Worm (Caenorhabditis elegans) whole organism, L1 larva: Measurements from ENCODE around the gene F55G11.8.

Experiments
- C04F5.9 ChIP-seq: sonication (generic microtip); optimal IDR thresholded peaks from 2 replicates; lab custom pipeline; 2016; ENCODE audit warnings: missing genetic modification characterization, missing compliant biosample characterization
- aha-1 ChIP-seq: fragments of 150-350 bp; optimal IDR thresholded peaks from 2 replicates; lab custom pipeline; 2014; ENCODE audit warnings: missing biosample characterization, missing genetic modification characterization
- ceh-88 ChIP-seq: fragments of 200-800 bp; sonication (Bioruptor generic); IDR thresholded peaks from 2 replicates; pipeline ENCODE4 v1.3.6; 2022; ENCODE audit warnings: missing genetic modification characterization, missing compliant biosample characterization
- ceh-90 ChIP-seq: sonication (generic microtip); optimal IDR thresholded peaks from 2 replicates; lab custom pipeline; 2016; ENCODE audit warnings: missing genetic modification characterization, missing compliant biosample characterization
- dpl-1 ChIP-seq, 3 experiments: fragments of 150-350 bp in 2 of 3; sonication (generic microtip) in 1 of 3; optimal IDR thresholded peaks; 2 replicates each; lab custom pipeline; 2014 to 2017; ENCODE audit warnings: missing biosample characterization in 3 of 3, missing genetic modification characterization in 3 of 3, missing genetic modification reagents in 3 of 3
- egl-13 ChIP-seq: sonication (generic microtip); optimal IDR thresholded peaks from 2 replicates; lab custom pipeline; 2016; ENCODE audit warnings: missing genotype, missing genetic modification reagents, missing genetic modification characterization, missing compliant biosample characterization
- egl-27 ChIP-seq, 2 experiments: fragments of 150-350 bp in 1 of 2; sonication (generic microtip); optimal IDR thresholded peaks; 3 replicates each; lab custom pipeline; 2017 to 2018; ENCODE audit warnings: missing biosample characterization in 2 of 2, missing genetic modification characterization in 2 of 2, missing genetic modification reagents in 2 of 2
- elt-2 ChIP-seq: sonication (generic microtip); optimal IDR thresholded peaks from 2 replicates; lab custom pipeline; 2016; ENCODE audit warnings: missing genetic modification characterization, mild to moderate bottlenecking, inconsistent platforms, missing compliant biosample characterization, missing genetic modification reagents
- elt-3 ChIP-seq, 6 experiments: fragments of 150-350 bp in 1 of 6; sonication (generic microtip); optimal IDR thresholded peaks; 2 replicates each; lab custom pipeline; 2017 to 2018; ENCODE audit warnings: missing biosample characterization in 6 of 6, missing genetic modification characterization in 6 of 6, inconsistent platforms in 1 of 6
- ets-5 ChIP-seq: fragments of 200-800 bp; sonication (Bioruptor generic); IDR thresholded peaks from 2 replicates; pipeline ENCODE4 v1.3.6; 2022; ENCODE audit warnings: missing genetic modification characterization, missing compliant biosample characterization
- fkh-10 ChIP-seq: sonication (generic microtip); optimal IDR thresholded peaks from 2 replicates; lab custom pipeline; 2017; ENCODE audit warnings: missing biosample characterization, missing genetic modification reagents, missing genetic modification characterization
- fkh-4 ChIP-seq: sonication (generic microtip); optimal IDR thresholded peaks from 2 replicates; lab custom pipeline; 2016; ENCODE audit warnings: missing compliant biosample characterization, missing genetic modification characterization, borderline replicate concordance
- hlh-4 ChIP-seq: sonication (generic microtip); optimal IDR thresholded peaks from 2 replicates; lab custom pipeline; 2016; ENCODE audit warnings: mild to moderate bottlenecking, missing genetic modification characterization, missing compliant biosample characterization
- isw-1 ChIP-seq: fragments of 200-800 bp; sonication (Bioruptor generic); IDR thresholded peaks from 2 replicates; pipeline ENCODE4 v1.3.6; 2022; ENCODE audit warnings: missing genetic modification characterization, missing compliant biosample characterization
- jun-1 ChIP-seq: fragments of 150-350 bp; optimal IDR thresholded peaks from 2 replicates; lab custom pipeline; 2014; ENCODE audit warnings: missing biosample characterization, missing genetic modification reagents, missing genetic modification characterization
- lin-15B ChIP-seq: fragments of 150-350 bp; sonication (generic microtip); optimal IDR thresholded peaks from 3 replicates; lab custom pipeline; 2014; ENCODE audit warnings: missing biosample characterization, missing genetic modification characterization
- lin-35 ChIP-seq, 2 experiments: fragments of 150-350 bp; optimal IDR thresholded peaks; 2 replicates each; lab custom pipeline; 2014; ENCODE audit warnings: missing biosample characterization in 2 of 2, missing genetic modification characterization in 2 of 2, missing genetic modification reagents in 2 of 2
- lir-3 ChIP-seq: sonication (generic microtip); optimal IDR thresholded peaks from 2 replicates; lab custom pipeline; 2016; ENCODE audit warnings: mild to moderate bottlenecking, missing genetic modification characterization, moderate library complexity, missing compliant biosample characterization; ENCODE audit not compliant: poor library complexity
- lsy-2 ChIP-seq, 2 experiments: fragments of 150-350 bp; optimal IDR thresholded peaks; 2 replicates each; lab custom pipeline; 2014; ENCODE audit warnings: missing biosample characterization in 2 of 2, missing genetic modification characterization in 2 of 2
- mab-9 ChIP-seq: fragments of 200-800 bp; sonication (Bioruptor generic); IDR thresholded peaks from 2 replicates; pipeline ENCODE4 v1.3.6; 2022; ENCODE audit warnings: missing genetic modification reagents, missing genetic modification characterization, missing compliant biosample characterization
- mdl-1 ChIP-seq, 2 experiments: fragments of 150-350 bp; optimal IDR thresholded peaks; 2 replicates each; lab custom pipeline; 2014 to 2017; ENCODE audit warnings: missing biosample characterization in 2 of 2, missing genetic modification characterization in 2 of 2, inconsistent platforms in 1 of 2
- mep-1 ChIP-seq: fragments of 150-350 bp; optimal IDR thresholded peaks from 2 replicates; lab custom pipeline; 2014; ENCODE audit warnings: missing biosample characterization, missing genetic modification characterization
- nhr-12 ChIP-seq: sonication (generic microtip); optimal IDR thresholded peaks from 2 replicates; lab custom pipeline; 2017; ENCODE audit warnings: missing biosample characterization, missing genetic modification characterization
- nhr-237 ChIP-seq: fragments of 150-350 bp; optimal IDR thresholded peaks from 2 replicates; lab custom pipeline; 2014; ENCODE audit warnings: missing biosample characterization, missing genetic modification characterization
- nhr-77 ChIP-seq: fragments of 150-350 bp; optimal IDR thresholded peaks from 2 replicates; lab custom pipeline; 2014; ENCODE audit warnings: missing biosample characterization, missing genetic modification characterization
- nhr-84 ChIP-seq: sonication (generic microtip); optimal IDR thresholded peaks from 2 replicates; lab custom pipeline; 2017; ENCODE audit warnings: missing biosample characterization, missing genetic modification characterization
- nhr-90 ChIP-seq: sonication (generic microtip); optimal IDR thresholded peaks from 2 replicates; lab custom pipeline; 2016; ENCODE audit warnings: mild to moderate bottlenecking, missing genetic modification characterization, missing compliant biosample characterization; ENCODE audit not compliant: poor library complexity
- pag-3 ChIP-seq: sonication (generic microtip); optimal IDR thresholded peaks from 2 replicates; lab custom pipeline; 2017; ENCODE audit warnings: missing genetic modification characterization, mild to moderate bottlenecking, missing compliant biosample characterization, antibody characterized with exemption, borderline replicate concordance; ENCODE audit not compliant: insufficient read depth
- pax-3 ChIP-seq: fragments of 200-800 bp; sonication (Bioruptor generic); optimal IDR thresholded peaks from 2 replicates; lab custom pipeline; 2018; ENCODE audit warnings: mild to moderate bottlenecking, missing genetic modification characterization, moderate library complexity, missing compliant biosample characterization
- pqm-1 ChIP-seq: sonication (generic microtip); optimal IDR thresholded peaks from 3 replicates; lab custom pipeline; 2017; ENCODE audit warnings: missing biosample characterization, missing genetic modification characterization
- snpc-4 ChIP-seq: fragments of 150-350 bp; optimal IDR thresholded peaks from 2 replicates; lab custom pipeline; 2014; ENCODE audit warnings: missing biosample characterization, missing genetic modification characterization
- sptf-1 ChIP-seq: fragments of 150-350 bp; optimal IDR thresholded peaks from 2 replicates; lab custom pipeline; 2014; ENCODE audit warnings: missing biosample characterization, missing genetic modification characterization
- sup-37 ChIP-seq: fragments of 200-800 bp; sonication (Bioruptor generic); optimal IDR thresholded peaks from 2 replicates; lab custom pipeline; 2018; ENCODE audit warnings: mild to moderate bottlenecking, missing genetic modification characterization, missing compliant biosample characterization
- tbx-2 ChIP-seq: sonication (generic microtip); optimal IDR thresholded peaks from 2 replicates; lab custom pipeline; 2016; ENCODE audit warnings: missing genetic modification characterization, missing compliant biosample characterization
- tlp-1 ChIP-seq: fragments of 150-350 bp; optimal IDR thresholded peaks from 2 replicates; lab custom pipeline; 2014; ENCODE audit warnings: missing biosample characterization, missing genetic modification characterization
- unc-130 ChIP-seq: fragments of 150-350 bp; optimal IDR thresholded peaks from 2 replicates; lab custom pipeline; 2017; ENCODE audit warnings: missing biosample characterization, missing genetic modification characterization, inconsistent platforms
- unc-30 ChIP-seq: sonication (generic microtip); optimal IDR thresholded peaks from 2 replicates; lab custom pipeline; 2017; ENCODE audit warnings: missing biosample characterization, missing genetic modification characterization
- xbp-1 ChIP-seq: sonication (generic microtip); optimal IDR thresholded peaks from 2 replicates; lab custom pipeline; 2016; ENCODE audit warnings: missing genetic modification characterization, missing compliant biosample characterization

F55G11.8 gene

DNA sequence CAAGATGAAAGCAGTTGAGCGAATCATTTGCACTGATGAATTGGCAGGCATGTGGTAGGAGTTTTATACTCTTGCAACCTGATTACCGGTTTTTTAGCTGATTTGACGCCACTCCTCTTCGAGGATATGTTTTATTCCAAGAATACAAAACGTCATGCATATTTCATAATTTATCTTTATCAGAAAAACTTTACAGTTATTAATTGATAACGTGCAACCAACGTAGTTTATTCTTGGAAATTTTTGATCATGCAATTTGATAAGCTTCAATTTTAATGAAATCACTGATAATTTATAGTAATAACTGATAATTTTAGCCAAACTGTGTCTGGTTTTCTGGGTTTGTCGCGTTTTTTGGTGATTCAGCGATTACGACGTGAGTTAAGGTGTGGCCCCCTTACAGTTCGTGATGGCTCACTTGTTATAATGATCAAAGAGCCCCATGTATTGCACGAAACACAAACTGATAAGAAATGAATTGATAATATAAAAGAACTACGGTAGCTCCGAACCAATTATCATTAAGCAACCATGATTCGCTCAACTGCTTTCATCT, 26.3 kb upstream of the F55G11.8 start, which contains the start of the genes cld-1 and dod-21 (continued):
- TF ChIP-seq aha-1 (tag; lab: Kevin White, UChicago) (no peak), unc-130 (tag; lab: Kevin White, UChicago) (no peak), dpl-1 (GFP tag; optimal IDR thresholded peaks at IDR 0.05; lab: Kevin White, UChicago) (no peak), xbp-1 (tag; lab: Kevin White, UChicago) (no peak), nhr-77 (tag; lab: Kevin White, UChicago) (no peak), tlp-1 (tag; lab: Kevin White, UChicago) (peak; percentile 66), C04F5.9 (tag; lab: Kevin White, UChicago) (no peak), hlh-4 (tag; lab: Kevin White, UChicago) (no peak), pqm-1 (peak; percentile 5), elt-2 (tag; lab: Kevin White, UChicago) (peak; percentile 100)

DNA sequence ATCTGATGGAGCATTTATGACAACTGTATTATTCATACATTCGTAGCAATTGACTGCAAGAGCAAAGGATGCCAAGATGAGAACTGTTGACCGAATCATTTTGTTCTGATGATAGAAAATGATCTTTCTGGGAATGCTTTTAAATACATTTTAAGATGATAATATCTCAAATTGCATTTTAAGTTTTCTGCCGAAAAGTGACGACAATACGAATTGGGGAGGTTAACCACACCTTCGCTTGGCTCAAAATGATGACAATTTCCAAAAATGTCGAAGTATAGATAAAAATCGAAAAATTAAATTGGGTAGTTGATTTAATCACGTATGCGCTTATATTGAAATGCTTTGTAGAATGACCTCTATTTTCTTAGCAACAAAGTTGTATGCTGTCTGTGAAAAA, 21.4 kb upstream of the F55G11.8 start, which contains the start of gene dod-24:
Gene dod-24 (minus strand): TSS at position 101 of the 400 bp plus-strand sequence.
- TF ChIP-seq sptf-1 (tag; lab: Kevin White, UChicago), result no peak
- TF ChIP-seq unc-30 (tag; lab: Kevin White, UChicago), result no peak
- no peak for TF ChIP-seq tlp-1 (tag; lab: Kevin White, UChicago)
- TF ChIP-seq pax-3, result no peak
- TF ChIP-seq tbx-2, result no peak
- TF ChIP-seq elt-3 (tag; optimal IDR thresholded peaks at IDR 0.05; lab: Kevin White, UChicago), result no peak
- TF ChIP-seq nhr-237 (tag; lab: Kevin White, UChicago), result no peak
- no peak for TF ChIP-seq nhr-12
- TF ChIP-seq mab-9 (GFP tag; lab: Robert Waterston, UW), result no peak
- TF ChIP-seq ets-5, result no peak
- no peak for TF ChIP-seq sup-37
- no peak for TF ChIP-seq isw-1 (GFP tag; lab: Robert Waterston, UW)
- TF ChIP-seq, all 84 proteins: peak for 0

DNA sequence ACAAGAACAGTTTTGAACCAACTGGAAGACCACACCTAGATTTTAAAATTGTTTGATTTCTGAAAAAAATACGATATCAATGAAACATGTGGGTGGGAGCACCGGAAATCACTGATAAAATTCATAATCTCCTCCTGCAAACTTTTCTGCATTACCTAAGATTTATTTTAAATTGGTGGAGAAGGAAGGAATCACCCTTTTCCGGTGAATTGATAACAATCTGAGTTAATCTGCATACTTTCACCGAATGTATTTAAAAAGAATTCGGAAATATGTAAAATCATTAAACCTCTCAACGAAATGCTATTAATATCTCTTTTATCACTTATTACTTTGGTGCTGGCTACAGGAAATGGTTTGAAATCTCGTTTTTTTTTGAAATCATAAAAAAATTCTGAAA, 20.0 kb upstream of the F55G11.8 start, which contains the start of gene dct-19:
Gene dct-19 (plus strand): TSS at position 301 of the 400 bp plus-strand sequence.
- TF ChIP-seq pag-3 (tag; lab: Kevin White, UChicago) (no peak), jun-1 (no peak), hlh-4 (tag; lab: Kevin White, UChicago) (no peak), pqm-1 (no peak), mep-1 (no peak), nhr-237 (tag; lab: Kevin White, UChicago) (no peak), ceh-88 (GFP tag; lab: Robert Waterston, UW) (no peak), mdl-1 (tag; optimal IDR thresholded peaks at IDR 0.05; lab: Kevin White, UChicago) (no peak), lir-3 (tag; lab: Kevin White, UChicago) (no peak), egl-27 (tag; optimal IDR thresholded peaks at IDR 0.05; lab: Kevin White, UChicago) (no peak), egl-13 (tag; lab: Kevin White, UChicago) (no peak), nhr-90 (no peak), fkh-10 (GFP tag; lab: Kevin White, UChicago) (no peak), nhr-84 (tag; lab: Kevin White, UChicago) (no peak), lsy-2 (tag; optimal IDR thresholded peaks at IDR 0.05; lab: Kevin White, UChicago) (no peak), lin-15B (tag; lab: Kevin White, UChicago) (no peak), snpc-4 (no peak), fkh-4 (no peak), ceh-90 (tag; lab: Kevin White, UChicago) (no peak), lin-35 (GFP tag; optimal IDR thresholded peaks at IDR 0.05; lab: Kevin White, UChicago) (no peak)
